Worm (Caenorhabditis elegans) whole organism, early embryonic: ENCODE data around the gene clec-169.

ENCODE experiments used
- ama-1 ChIP-seq: fragments of 150-350 bp; optimal IDR thresholded peaks from 2 replicates; lab custom pipeline; 2014
- ceh-13 ChIP-seq: fragments of 200-800 bp; sonication (Bioruptor generic); optimal IDR thresholded peaks from 2 replicates; lab custom pipeline; 2018; ENCODE audit warnings: mild to moderate bottlenecking, missing genetic modification characterization, missing compliant biosample characterization
- ceh-36 ChIP-seq: sonication (generic microtip); optimal IDR thresholded peaks from 2 replicates; lab custom pipeline; 2016; ENCODE audit warnings: missing genetic modification characterization, inconsistent platforms, missing compliant biosample characterization
- hmbx-1 ChIP-seq: sonication (generic microtip); optimal IDR thresholded peaks from 2 replicates; lab custom pipeline; 2016; ENCODE audit warnings: mild to moderate bottlenecking, missing genetic modification characterization, missing compliant biosample characterization
- hnd-1 ChIP-seq: sonication (generic microtip); optimal IDR thresholded peaks from 2 replicates; lab custom pipeline; 2016; ENCODE audit warnings: missing genetic modification characterization, missing compliant biosample characterization
- scrt-1 ChIP-seq: fragments of 200-800 bp; sonication (Bioruptor generic); IDR thresholded peaks from 2 replicates; pipeline ENCODE4 v1.3.6; 2022; ENCODE audit warnings: missing genetic modification characterization, missing compliant biosample characterization
- sea-1 ChIP-seq: fragments of 200-800 bp; sonication (Bioruptor generic); conservative IDR thresholded peaks from 2 replicates; pipeline ENCODE4 v1.3.6; 2022; ENCODE audit warnings: missing genetic modification characterization, missing compliant biosample characterization
- tbx-11 ChIP-seq: fragments of 200-800 bp; sonication (Bioruptor generic); IDR thresholded peaks from 2 replicates; pipeline ENCODE4 v1.3.6; 2022; ENCODE audit warnings: missing genetic modification characterization, missing compliant biosample characterization
- tbx-37 ChIP-seq: fragments of 200-800 bp; sonication (Bioruptor generic); conservative IDR thresholded peaks from 2 replicates; pipeline ENCODE4 v1.3.6; 2022; ENCODE audit warnings: missing genetic modification reagents, missing genetic modification characterization, missing compliant biosample characterization
- tra-4 ChIP-seq: sonication (generic microtip); optimal IDR thresholded peaks from 2 replicates; lab custom pipeline; 2017; ENCODE audit warnings: missing genetic modification characterization, missing compliant biosample characterization

The clec-169 gene

DNA sequence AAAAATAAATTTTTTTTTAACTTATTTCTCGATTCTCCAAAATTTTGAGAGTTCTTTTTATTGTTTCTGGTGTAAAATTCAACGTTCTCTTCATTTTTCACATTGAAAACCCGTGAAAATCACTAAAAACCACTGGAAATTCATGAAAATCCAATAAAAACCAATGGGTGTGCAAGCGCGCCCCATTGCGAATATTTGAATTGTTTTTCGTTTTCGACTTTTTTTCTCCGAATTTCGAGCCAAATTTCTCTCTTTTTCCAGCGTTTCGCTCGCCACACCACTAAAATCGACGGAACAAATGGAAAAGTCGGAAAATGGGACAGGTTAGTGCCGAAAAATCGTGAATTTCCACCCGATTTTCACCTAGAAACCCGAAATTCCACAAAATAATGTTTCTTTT, 49.2 kb downstream of the clec-169 start:
- TF ChIP-seq sea-1 (GFP tag; lab: Robert Waterston, UW) (no peak), tra-4 (tag; lab: Kevin White, UChicago) (no peak), hmbx-1 (no peak), tbx-37 (no peak), hnd-1 (tag; lab: Kevin White, UChicago) (no peak), tbx-11 (no peak), ama-1 (lab: Kevin White, UChicago) (no peak), scrt-1 (GFP tag; lab: Robert Waterston, UW) (no peak), ceh-13 (GFP tag; lab: Kevin White, UChicago) (no peak), ceh-36 (tag; lab: Kevin White, UChicago) (no peak)
